Fruit fly (Drosophila melanogaster) whole organism: Measurements from ENCODE around the gene ATPsynGL.

Experiments
- CG8478 ChIP-seq: fragments of >200 bp; optimal IDR thresholded peaks from 2 replicates; lab custom pipeline; 2018; ENCODE audit warnings: inconsistent platforms
- pan ChIP-seq: fragments of >200 bp; optimal IDR thresholded peaks from 2 replicates; lab custom pipeline; 2017
- usp ChIP-seq: fragments of >200 bp; optimal IDR thresholded peaks from 2 replicates; lab custom pipeline; 2017; ENCODE audit warnings: missing biosample characterization, missing genetic modification characterization, mixed read lengths

dm6 chr2L:7791356-7791738, 44.3 kb downstream of the ATPsynGL start:
- no peak for TF ChIP-seq pan (lab: Kevin White, UChicago)
- TF ChIP-seq usp = no peak
- TF ChIP-seq CG8478 = no peak
